Worm (Caenorhabditis elegans): ENCODE data around the gene amdh-1.

- TF ChIP-seq ztf-11 (tag; optimal IDR thresholded peaks at IDR 0.05) (no peak), nfya-1 (tag; optimal IDR thresholded peaks at IDR 0.05; ENCODE audit: insufficient read depth) (no peak), ama-1 (optimal IDR thresholded peaks at IDR 0.05) (no peak), skn-1 (tag; optimal IDR thresholded peaks at IDR 0.05) (no peak)
Observed at ce11 chrIII:6298131-6298530, 46.5 kb downstream of the amdh-1 start, which contains the start of gene F47D12.3.
